Worm (Caenorhabditis elegans): ENCODE results near the gene cpg-2.

ce11 chrIII:7056241-7056640 is 47.5 kb downstream of the cpg-2 start, which contains the start of gene R01H2.2:
- TF ChIP-seq nhr-237 (tag; optimal IDR thresholded peaks at IDR 0.05) (no peak), nhr-76 (tag; optimal IDR thresholded peaks at IDR 0.05) (no peak), nhr-28 (tag; optimal IDR thresholded peaks at IDR 0.05) (no peak), unc-62 (GFP tag; optimal IDR thresholded peaks at IDR 0.05) (no peak), nhr-12 (tag; optimal IDR thresholded peaks at IDR 0.05) (no peak), ceh-43 (GFP tag; optimal IDR thresholded peaks at IDR 0.05) (no peak), elt-1 (tag; optimal IDR thresholded peaks at IDR 0.05; ENCODE audit: borderline replicate concordance, insufficient read depth) (no peak)

Measured in whole organism, mixed stage, embryonic.